Fruit fly (Drosophila melanogaster): ENCODE data around the gene CG9801.

The CG9801 gene

dm6 chr3R:8793726-8794125 is 46.3 kb upstream of the CG9801 start:
- no peak for TF ChIP-seq CG7368 (GFP tag; optimal IDR thresholded peaks at IDR 0.05)
- TF ChIP-seq Eip78C (GFP tag), result peak; percentile 53

- TF ChIP-seq CG3919 (GFP tag; optimal IDR thresholded peaks at IDR 0.05) (peak; percentile 71), CG9139 (GFP tag; optimal IDR thresholded peaks at IDR 0.05) (peak; percentile 81), Hr39 (GFP tag; optimal IDR thresholded peaks at IDR 0.05) (no peak), topi (GFP tag; optimal IDR thresholded peaks at IDR 0.05) (no peak), CG16779 (tag; optimal IDR thresholded peaks at IDR 0.05) (peak; percentile 63), ss (GFP tag; optimal IDR thresholded peaks at IDR 0.05) (peak; percentile 48 to 87), CG6808 (GFP tag; optimal IDR thresholded peaks at IDR 0.05) (peak; percentile 86), CG6163 (GFP tag; IDR thresholded peaks at IDR 0.05) (peak; percentile 71; the same call in 2 of the 3 replicates), CG8119 (GFP tag; IDR thresholded peaks at IDR 0.05) (peak; percentile 80), eg (GFP tag; IDR thresholded peaks at IDR 0.05) (peak; percentile 73; the same call in 2 of the 3 replicates), CG6276 (GFP tag; optimal IDR thresholded peaks at IDR 0.05) (peak; percentile 80), Lpt (GFP tag; optimal IDR thresholded peaks at IDR 0.05) (peak; percentile 74), CG6854 (GFP tag; optimal IDR thresholded peaks at IDR 0.05) (peak; percentile 82), CG8319 (GFP tag; optimal IDR thresholded peaks at IDR 0.05) (no peak), Gug (GFP tag; IDR thresholded peaks at IDR 0.05) (no peak), CG8632 (GFP tag; optimal IDR thresholded peaks at IDR 0.05) (no peak), dsx (GFP tag; optimal IDR thresholded peaks at IDR 0.05; ENCODE audit: poor library complexity, severe bottlenecking) (peak; percentile 60), Ets96B (tag; optimal IDR thresholded peaks at IDR 0.05) (peak; percentile 45), lz (GFP tag; optimal IDR thresholded peaks at IDR 0.05) (no peak), fd59A (GFP tag; optimal IDR thresholded peaks at IDR 0.05) (no peak), CG34406 (GFP tag; optimal IDR thresholded peaks at IDR 0.05) (no peak), Eip75B (GFP tag; optimal IDR thresholded peaks at IDR 0.05) (peak; percentile 14), CG4318 (GFP tag; optimal IDR thresholded peaks at IDR 0.05) (no peak), CG11294 (GFP tag; IDR thresholded peaks at IDR 0.05) (no peak), CG15336 (GFP tag; IDR thresholded peaks at IDR 0.05) (peak; percentile 71), Blimp-1 (GFP tag; optimal IDR thresholded peaks at IDR 0.05) (peak; percentile 94), cyc (GFP tag; optimal IDR thresholded peaks at IDR 0.05) (no peak), CG1621 (tag; optimal IDR thresholded peaks at IDR 0.05) (peak; percentile 20), CG31627 (GFP tag; optimal IDR thresholded peaks at IDR 0.05) (no peak), CG32006 (GFP tag; optimal IDR thresholded peaks at IDR 0.05) (peak; percentile 37), spab (GFP tag; optimal IDR thresholded peaks at IDR 0.05) (peak; percentile 65), Eip93F (GFP tag; optimal IDR thresholded peaks at IDR 0.05) (no peak), svp (GFP tag) (peak; percentile 58), pdm3 (GFP tag; optimal IDR thresholded peaks at IDR 0.05) (peak; percentile 31), Eip78C (GFP tag) (peak; percentile 70), Sox102F (GFP tag; optimal IDR thresholded peaks at IDR 0.05) (peak; percentile 37), CG10669 (GFP tag; optimal IDR thresholded peaks at IDR 0.05) (peak; percentile 27), Hr38 (GFP tag; optimal IDR thresholded peaks at IDR 0.05) (no peak), CG6792 (GFP tag; optimal IDR thresholded peaks at IDR 0.05) (no peak), net (GFP tag; optimal IDR thresholded peaks at IDR 0.05) (peak; percentile 57), dac (GFP tag; optimal IDR thresholded peaks at IDR 0.05) (peak; percentile 9), fkh (GFP tag; optimal IDR thresholded peaks at IDR 0.05) (no peak), Sox14 (GFP tag; optimal IDR thresholded peaks at IDR 0.05) (no peak), CG3032 (tag; optimal IDR thresholded peaks at IDR 0.05) (peak; percentile 43), esn (GFP tag; optimal IDR thresholded peaks at IDR 0.05) (no peak)
These were observed 45.1 kb upstream of the CG9801 start for dm6 chr3R:8792463-8793175.
